Worm (Caenorhabditis elegans): ENCODE data around the gene K04H4.5.
A peak's percentile ranks its signal among the peaks of the same experiment; 100 is the strongest.

Gene K04H4.5

DNA sequence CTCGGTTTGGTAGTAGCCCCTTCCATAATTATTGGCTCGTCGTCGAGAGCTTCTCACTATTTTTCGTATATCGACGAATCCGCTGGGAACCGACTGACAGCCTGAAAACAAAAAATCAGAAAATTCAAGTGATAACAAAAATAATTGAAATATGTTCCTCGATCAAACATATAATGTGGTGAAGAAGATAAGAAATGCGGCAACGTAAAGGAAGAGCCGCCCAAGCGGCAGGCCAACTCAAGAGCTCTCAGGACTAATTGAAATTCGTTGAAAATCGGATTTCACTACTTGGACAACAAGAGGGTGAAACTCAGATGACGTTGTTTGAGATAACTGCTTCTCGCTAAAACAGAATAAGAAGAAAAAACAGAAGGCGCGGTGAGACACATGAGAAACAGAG, 30.8 kb downstream of the K04H4.5 start, which contains the start of gene slc-17.2:
Gene slc-17.2, minus strand, starts transcription at position 101 of the 400 bp plus-strand sequence.
- TF ChIP-seq rnt-1 (tag; optimal IDR thresholded peaks at IDR 0.05): no peak
- TF ChIP-seq C38D4.7 (GFP tag; optimal IDR thresholded peaks at IDR 0.05): no peak
- no peak for TF ChIP-seq ceh-34 (tag; optimal IDR thresholded peaks at IDR 0.05)
- no peak for TF ChIP-seq ceh-48 (tag; optimal IDR thresholded peaks at IDR 0.05)
- TF ChIP-seq ama-1 (optimal IDR thresholded peaks at IDR 0.05): no peak
- no peak for TF ChIP-seq mec-3 (tag; optimal IDR thresholded peaks at IDR 0.05; ENCODE audit: borderline replicate concordance)
- TF ChIP-seq odd-2 (tag; optimal IDR thresholded peaks at IDR 0.05): no peak
- no peak for TF ChIP-seq ceh-2 (tag; optimal IDR thresholded peaks at IDR 0.05)
- TF ChIP-seq ceh-30 (tag; optimal IDR thresholded peaks at IDR 0.05): no peak
- no peak for TF ChIP-seq ahr-1 (tag; optimal IDR thresholded peaks at IDR 0.05)

DNA sequence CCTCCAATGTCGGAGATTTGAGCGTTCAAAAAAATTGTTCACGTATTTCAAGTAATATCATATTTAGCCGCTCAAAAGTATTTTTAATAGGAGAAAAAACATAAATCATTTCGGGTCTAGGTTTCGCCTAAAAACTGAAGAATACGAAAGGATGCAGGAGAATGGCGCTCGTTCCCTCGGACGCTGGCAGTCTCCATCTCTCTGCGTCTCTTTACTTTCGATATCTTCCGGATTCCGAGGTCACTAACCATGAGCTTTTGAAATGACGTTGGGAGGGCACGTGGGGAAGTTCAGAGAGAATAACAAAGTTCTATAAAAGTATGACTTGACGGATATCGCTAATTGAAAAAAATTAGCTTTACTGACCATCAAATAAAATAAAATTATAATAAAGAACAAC, 31.8 kb downstream of the K04H4.5 start:
- TF ChIP-seq C38D4.7 (GFP tag; optimal IDR thresholded peaks at IDR 0.05) (no peak), pha-2 (tag; optimal IDR thresholded peaks at IDR 0.05) (no peak), unc-3 (GFP tag; conservative IDR thresholded peaks at IDR 0.05) (no peak), unc-3 (tag; optimal IDR thresholded peaks at IDR 0.05) (no peak), ceh-2 (tag; optimal IDR thresholded peaks at IDR 0.05) (no peak), ceh-6 (GFP tag; optimal IDR thresholded peaks at IDR 0.05) (no peak), syd-9 (tag; optimal IDR thresholded peaks at IDR 0.05) (no peak), unc-55 (GFP tag; optimal IDR thresholded peaks at IDR 0.05) (no peak), ceh-19 (GFP tag; optimal IDR thresholded peaks at IDR 0.05) (no peak), ceh-31 (tag; optimal IDR thresholded peaks at IDR 0.05) (no peak), nhr-232 (tag; optimal IDR thresholded peaks at IDR 0.05) (no peak), odd-2 (tag; optimal IDR thresholded peaks at IDR 0.05) (no peak), ahr-1 (tag; optimal IDR thresholded peaks at IDR 0.05) (no peak), sdc-2 (tag; optimal IDR thresholded peaks at IDR 0.05) (no peak), ztf-16 (tag; optimal IDR thresholded peaks at IDR 0.05) (no peak), ceh-18 (tag; optimal IDR thresholded peaks at IDR 0.05) (no peak), ceh-14 (tag; optimal IDR thresholded peaks at IDR 0.05) (no peak)

DNA sequence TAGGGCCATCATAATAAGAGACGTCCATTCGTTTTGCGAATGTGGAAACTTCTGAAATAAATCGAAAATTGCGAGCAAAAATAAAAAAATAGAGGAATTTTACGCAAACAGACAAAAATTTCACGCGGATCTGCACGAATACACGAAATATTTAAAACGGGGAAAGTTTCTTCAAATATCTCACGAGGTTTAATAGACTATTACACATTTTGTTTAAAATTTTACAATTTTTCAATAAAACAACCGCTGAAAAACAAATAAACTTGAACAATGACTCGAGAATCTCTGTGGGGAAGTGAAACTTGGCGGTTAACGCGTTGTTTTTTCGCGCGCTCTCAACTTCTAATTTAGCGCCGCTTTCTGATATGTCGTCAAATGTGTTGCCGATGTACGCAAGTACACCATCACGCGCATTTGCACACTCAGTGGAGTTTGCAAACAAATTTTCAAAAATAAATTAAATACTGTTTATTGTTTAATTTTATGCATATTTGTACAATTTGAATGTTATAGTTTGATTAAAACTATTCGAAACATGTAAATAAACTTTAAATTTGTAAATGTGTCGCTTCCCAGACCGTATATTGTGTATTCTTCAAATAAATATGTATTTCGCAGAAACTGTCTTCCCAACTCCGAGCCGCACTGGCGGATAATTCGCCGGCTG, 34.1 kb downstream of the K04H4.5 start, which contains the start of the genes gpr-2 and rgr-1:
Gene gpr-2, minus strand, starts transcription at position 51 of the 667 bp plus-strand sequence.
Gene rgr-1, plus strand, starts transcription at position 617 of the 667 bp plus-strand sequence.
- TF ChIP-seq nfya-1 (tag; optimal IDR thresholded peaks at IDR 0.05): peak; percentile 31
- no peak for TF ChIP-seq elt-2 (tag; optimal IDR thresholded peaks at IDR 0.05)

DNA sequence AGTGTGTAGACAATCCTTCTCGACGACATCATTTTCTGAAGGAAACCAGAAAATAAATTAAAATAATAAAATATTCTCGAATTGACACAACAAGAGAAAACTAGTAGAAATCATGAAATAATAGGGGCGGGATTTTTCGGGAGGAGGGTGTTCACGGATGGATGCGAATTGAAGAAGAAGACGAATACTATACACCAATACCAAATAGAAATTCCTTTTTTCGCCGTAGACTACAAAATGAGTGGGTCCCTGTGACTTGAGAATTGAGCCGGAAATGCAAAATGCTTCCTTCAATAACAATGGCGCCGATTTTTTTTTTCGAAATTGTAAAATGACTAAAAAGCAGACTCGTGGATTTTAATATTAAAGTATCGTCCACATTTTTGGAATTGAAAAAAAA, 41.9 kb downstream of the K04H4.5 start, which contains the start of gene nlp-48:
Gene nlp-48, minus strand, starts transcription at position 101 of the 400 bp plus-strand sequence.
- TF ChIP-seq ceh-30 (tag; optimal IDR thresholded peaks at IDR 0.05) (no peak), ceh-9 (tag; optimal IDR thresholded peaks at IDR 0.05) (no peak), ceh-6 (GFP tag; optimal IDR thresholded peaks at IDR 0.05) (no peak), nhr-232 (tag; optimal IDR thresholded peaks at IDR 0.05) (no peak), zip-5 (tag; optimal IDR thresholded peaks at IDR 0.05) (no peak)

DNA sequence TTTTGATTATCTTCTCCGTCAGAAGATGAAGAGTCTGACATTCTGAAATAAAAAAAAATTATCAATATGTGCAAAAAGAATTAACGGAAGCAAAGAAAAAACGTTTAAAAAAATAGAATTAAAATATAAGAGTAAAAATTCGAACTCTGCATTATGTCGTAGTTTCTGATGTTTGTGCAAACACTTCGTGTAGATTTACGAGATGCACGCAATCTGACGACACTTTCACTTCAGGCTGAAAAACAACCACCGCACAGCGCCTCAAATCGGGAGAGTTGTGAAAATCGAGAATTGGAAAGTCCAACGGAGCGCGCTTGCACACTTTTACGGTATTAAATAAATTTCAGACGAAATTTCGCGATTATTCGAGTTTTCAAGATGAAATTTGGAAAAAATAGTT, 47.4 kb downstream of the K04H4.5 start, which contains the start of gene T26G10.1:
Gene T26G10.1, minus strand, starts transcription at position 42 of the 400 bp plus-strand sequence.
- TF ChIP-seq pag-3 (tag; optimal IDR thresholded peaks at IDR 0.05; ENCODE audit: borderline replicate concordance) (no peak), unc-42 (tag; optimal IDR thresholded peaks at IDR 0.05) (peak; percentile 9), ceh-22 (tag; optimal IDR thresholded peaks at IDR 0.05) (no peak), ceh-31 (tag; optimal IDR thresholded peaks at IDR 0.05) (peak; percentile 4), elt-2 (tag; optimal IDR thresholded peaks at IDR 0.05) (peak; percentile 20), nfya-1 (tag; optimal IDR thresholded peaks at IDR 0.05) (peak; percentile 13), pha-4 (tag; optimal IDR thresholded peaks at IDR 0.05) (no peak)

DNA sequence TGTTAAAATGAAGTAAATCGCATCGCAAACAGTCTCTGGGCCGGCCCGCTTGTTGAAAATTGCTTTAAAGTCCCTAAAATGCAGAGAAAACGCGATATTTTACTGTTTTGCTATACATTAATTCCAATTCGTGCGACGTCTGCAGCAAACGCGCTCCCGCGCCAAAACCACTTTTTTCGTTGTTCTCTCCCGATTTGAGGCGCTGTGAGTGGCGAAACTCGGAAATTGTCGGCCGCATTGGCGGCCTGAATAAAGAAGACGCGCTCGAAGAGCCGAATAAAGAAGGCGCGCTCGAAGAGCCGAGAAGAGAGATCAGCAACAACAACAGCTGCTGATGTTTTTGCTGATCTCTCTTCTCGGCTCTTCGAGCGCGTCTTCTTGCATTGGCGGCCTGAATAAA, 49.1 kb downstream of the K04H4.5 start:
- TF ChIP-seq ceh-31 (tag; optimal IDR thresholded peaks at IDR 0.05): peak; percentile 49
